Worm (Caenorhabditis elegans) whole organism, L1 larva: ENCODE results near the gene srlf-17.

ENCODE experiments used
- F16B12.6 ChIP-seq: fragments of 150-350 bp; optimal IDR thresholded peaks from 2 replicates; lab custom pipeline; 2014; ENCODE audit warnings: missing biosample characterization, missing genetic modification characterization
- aha-1 ChIP-seq: fragments of 150-350 bp; optimal IDR thresholded peaks from 2 replicates; lab custom pipeline; 2014; ENCODE audit warnings: missing biosample characterization, missing genetic modification characterization
- alr-1 ChIP-seq: fragments of 200-800 bp; sonication (Bioruptor generic); optimal IDR thresholded peaks from 2 replicates; lab custom pipeline; 2018; ENCODE audit warnings: borderline replicate concordance, mild to moderate bottlenecking, missing genetic modification characterization, missing compliant biosample characterization
- ama-1 ChIP-seq: fragments of 150-350 bp; optimal IDR thresholded peaks from 2 replicates; lab custom pipeline; 2014
- ceh-63 ChIP-seq: fragments of 200-800 bp; sonication (Bioruptor generic); optimal IDR thresholded peaks from 2 replicates; lab custom pipeline; 2018; ENCODE audit warnings: mild to moderate bottlenecking, missing genetic modification characterization, missing compliant biosample characterization
- ceh-8 ChIP-seq: fragments of 200-800 bp; sonication (Bioruptor generic); optimal IDR thresholded peaks from 2 replicates; lab custom pipeline; 2018; ENCODE audit warnings: mild to moderate bottlenecking, missing genetic modification characterization, moderate library complexity, missing compliant biosample characterization
- ceh-88 ChIP-seq: fragments of 200-800 bp; sonication (Bioruptor generic); IDR thresholded peaks from 2 replicates; pipeline ENCODE4 v1.3.6; 2022; ENCODE audit warnings: missing genetic modification characterization, missing compliant biosample characterization
- efl-1 ChIP-seq, 4 experiments: fragments of 150-350 bp; optimal IDR thresholded peaks in 3 of 4; peaks in 1 of 4; 1 replicate in 1 of 4; 2 replicates in 3 of 4; lab custom pipeline; 2014; ENCODE audit warnings: missing biosample characterization in 2 of 4, missing genetic modification characterization in 2 of 4, missing genetic modification reagents in 2 of 4
- egl-13 ChIP-seq: sonication (generic microtip); optimal IDR thresholded peaks from 2 replicates; lab custom pipeline; 2016; ENCODE audit warnings: missing genotype, missing genetic modification reagents, missing genetic modification characterization, missing compliant biosample characterization
- egl-27 ChIP-seq, 2 experiments: fragments of 150-350 bp in 1 of 2; sonication (generic microtip); optimal IDR thresholded peaks; 3 replicates each; lab custom pipeline; 2017 to 2018; ENCODE audit warnings: missing biosample characterization in 2 of 2, missing genetic modification characterization in 2 of 2, missing genetic modification reagents in 2 of 2
- elt-2 ChIP-seq: sonication (generic microtip); optimal IDR thresholded peaks from 2 replicates; lab custom pipeline; 2016; ENCODE audit warnings: missing genetic modification characterization, mild to moderate bottlenecking, inconsistent platforms, missing compliant biosample characterization, missing genetic modification reagents
- elt-3 ChIP-seq, 6 experiments: fragments of 150-350 bp in 1 of 6; sonication (generic microtip); optimal IDR thresholded peaks; 2 replicates each; lab custom pipeline; 2017 to 2018; ENCODE audit warnings: missing biosample characterization in 6 of 6, missing genetic modification characterization in 6 of 6, inconsistent platforms in 1 of 6
- ets-5 ChIP-seq: fragments of 200-800 bp; sonication (Bioruptor generic); IDR thresholded peaks from 2 replicates; pipeline ENCODE4 v1.3.6; 2022; ENCODE audit warnings: missing genetic modification characterization, missing compliant biosample characterization
- grh-1 ChIP-seq: fragments of 200-800 bp; sonication (Bioruptor generic); IDR thresholded peaks from 2 replicates; pipeline ENCODE4 v1.3.6; 2022; ENCODE audit warnings: missing genetic modification reagents, missing genetic modification characterization, missing compliant biosample characterization
- hpl-2 ChIP-seq: fragments of 150-350 bp; optimal IDR thresholded peaks from 2 replicates; lab custom pipeline; 2014; ENCODE audit warnings: missing biosample characterization, missing genetic modification reagents, missing genetic modification characterization
- jun-1 ChIP-seq: fragments of 150-350 bp; optimal IDR thresholded peaks from 2 replicates; lab custom pipeline; 2014; ENCODE audit warnings: missing biosample characterization, missing genetic modification reagents, missing genetic modification characterization
- lin-35 ChIP-seq, 2 experiments: fragments of 150-350 bp; optimal IDR thresholded peaks; 2 replicates each; lab custom pipeline; 2014; ENCODE audit warnings: missing biosample characterization in 2 of 2, missing genetic modification characterization in 2 of 2, missing genetic modification reagents in 2 of 2
- lin-39 ChIP-seq: fragments of 150-350 bp; optimal IDR thresholded peaks from 2 replicates; lab custom pipeline; 2014; ENCODE audit warnings: missing biosample characterization, missing genetic modification reagents, missing genetic modification characterization
- lir-3 ChIP-seq: sonication (generic microtip); optimal IDR thresholded peaks from 2 replicates; lab custom pipeline; 2016; ENCODE audit warnings: mild to moderate bottlenecking, missing genetic modification characterization, moderate library complexity, missing compliant biosample characterization; ENCODE audit not compliant: poor library complexity
- lsy-2 ChIP-seq, 2 experiments: fragments of 150-350 bp; optimal IDR thresholded peaks; 2 replicates each; lab custom pipeline; 2014; ENCODE audit warnings: missing biosample characterization in 2 of 2, missing genetic modification characterization in 2 of 2
- mab-9 ChIP-seq: fragments of 200-800 bp; sonication (Bioruptor generic); IDR thresholded peaks from 2 replicates; pipeline ENCODE4 v1.3.6; 2022; ENCODE audit warnings: missing genetic modification reagents, missing genetic modification characterization, missing compliant biosample characterization
- mep-1 ChIP-seq: fragments of 150-350 bp; optimal IDR thresholded peaks from 2 replicates; lab custom pipeline; 2014; ENCODE audit warnings: missing biosample characterization, missing genetic modification characterization
- nhr-11 ChIP-seq: fragments of 150-350 bp; optimal IDR thresholded peaks from 2 replicates; lab custom pipeline; 2014; ENCODE audit warnings: missing biosample characterization, missing genetic modification characterization
- nhr-12 ChIP-seq: sonication (generic microtip); optimal IDR thresholded peaks from 2 replicates; lab custom pipeline; 2017; ENCODE audit warnings: missing biosample characterization, missing genetic modification characterization
- nhr-237 ChIP-seq: fragments of 150-350 bp; optimal IDR thresholded peaks from 2 replicates; lab custom pipeline; 2014; ENCODE audit warnings: missing biosample characterization, missing genetic modification characterization
- nhr-47 ChIP-seq: sonication (generic microtip); optimal IDR thresholded peaks from 2 replicates; lab custom pipeline; 2016; ENCODE audit warnings: mild to moderate bottlenecking, missing genetic modification characterization, moderate library complexity, missing compliant biosample characterization
- nhr-71 ChIP-seq: sonication (generic microtip); optimal IDR thresholded peaks from 2 replicates; lab custom pipeline; 2016; ENCODE audit warnings: mild to moderate bottlenecking, missing genetic modification characterization, moderate library complexity, missing compliant biosample characterization
- nhr-77 ChIP-seq: fragments of 150-350 bp; optimal IDR thresholded peaks from 2 replicates; lab custom pipeline; 2014; ENCODE audit warnings: missing biosample characterization, missing genetic modification characterization
- rnt-1 ChIP-seq: sonication (generic microtip); optimal IDR thresholded peaks from 2 replicates; lab custom pipeline; 2016; ENCODE audit warnings: mild to moderate bottlenecking, missing genetic modification characterization, moderate library complexity, missing compliant biosample characterization
- skn-1 ChIP-seq: fragments of 150-350 bp; optimal IDR thresholded peaks from 2 replicates; lab custom pipeline; 2014; ENCODE audit warnings: missing biosample characterization, missing genetic modification characterization
- snpc-4 ChIP-seq: fragments of 150-350 bp; optimal IDR thresholded peaks from 2 replicates; lab custom pipeline; 2014; ENCODE audit warnings: missing biosample characterization, missing genetic modification characterization
- snu-23 ChIP-seq: sonication (generic microtip); optimal IDR thresholded peaks from 2 replicates; lab custom pipeline; 2016; ENCODE audit warnings: missing genetic modification characterization, missing compliant biosample characterization
- sptf-1 ChIP-seq: fragments of 150-350 bp; optimal IDR thresholded peaks from 2 replicates; lab custom pipeline; 2014; ENCODE audit warnings: missing biosample characterization, missing genetic modification characterization
- swsn-7 ChIP-seq: sonication (generic microtip); optimal IDR thresholded peaks from 2 replicates; lab custom pipeline; 2016; ENCODE audit warnings: missing genetic modification characterization, missing compliant biosample characterization
- tbx-2 ChIP-seq: sonication (generic microtip); optimal IDR thresholded peaks from 2 replicates; lab custom pipeline; 2016; ENCODE audit warnings: missing genetic modification characterization, missing compliant biosample characterization
- unc-130 ChIP-seq: fragments of 150-350 bp; optimal IDR thresholded peaks from 2 replicates; lab custom pipeline; 2017; ENCODE audit warnings: missing biosample characterization, missing genetic modification characterization, inconsistent platforms
- unc-30 ChIP-seq: sonication (generic microtip); optimal IDR thresholded peaks from 2 replicates; lab custom pipeline; 2017; ENCODE audit warnings: missing biosample characterization, missing genetic modification characterization
- unc-98 ChIP-seq: fragments of 200-800 bp; sonication (Bioruptor generic); IDR thresholded peaks from 2 replicates; pipeline ENCODE4 v1.3.6; 2022; ENCODE audit warnings: missing genetic modification characterization, missing compliant biosample characterization
- xbp-1 ChIP-seq: sonication (generic microtip); optimal IDR thresholded peaks from 2 replicates; lab custom pipeline; 2016; ENCODE audit warnings: missing genetic modification characterization, missing compliant biosample characterization
- zip-4 ChIP-seq: fragments of 200-800 bp; sonication (Bioruptor generic); optimal IDR thresholded peaks from 2 replicates; lab custom pipeline; 2018; ENCODE audit warnings: mild to moderate bottlenecking, missing genetic modification characterization, moderate library complexity, missing compliant biosample characterization
- ztf-4 ChIP-seq: fragments of 150-350 bp; optimal IDR thresholded peaks from 2 replicates; lab custom pipeline; 2014; ENCODE audit warnings: missing biosample characterization, missing genetic modification characterization

Gene srlf-17

DNA sequence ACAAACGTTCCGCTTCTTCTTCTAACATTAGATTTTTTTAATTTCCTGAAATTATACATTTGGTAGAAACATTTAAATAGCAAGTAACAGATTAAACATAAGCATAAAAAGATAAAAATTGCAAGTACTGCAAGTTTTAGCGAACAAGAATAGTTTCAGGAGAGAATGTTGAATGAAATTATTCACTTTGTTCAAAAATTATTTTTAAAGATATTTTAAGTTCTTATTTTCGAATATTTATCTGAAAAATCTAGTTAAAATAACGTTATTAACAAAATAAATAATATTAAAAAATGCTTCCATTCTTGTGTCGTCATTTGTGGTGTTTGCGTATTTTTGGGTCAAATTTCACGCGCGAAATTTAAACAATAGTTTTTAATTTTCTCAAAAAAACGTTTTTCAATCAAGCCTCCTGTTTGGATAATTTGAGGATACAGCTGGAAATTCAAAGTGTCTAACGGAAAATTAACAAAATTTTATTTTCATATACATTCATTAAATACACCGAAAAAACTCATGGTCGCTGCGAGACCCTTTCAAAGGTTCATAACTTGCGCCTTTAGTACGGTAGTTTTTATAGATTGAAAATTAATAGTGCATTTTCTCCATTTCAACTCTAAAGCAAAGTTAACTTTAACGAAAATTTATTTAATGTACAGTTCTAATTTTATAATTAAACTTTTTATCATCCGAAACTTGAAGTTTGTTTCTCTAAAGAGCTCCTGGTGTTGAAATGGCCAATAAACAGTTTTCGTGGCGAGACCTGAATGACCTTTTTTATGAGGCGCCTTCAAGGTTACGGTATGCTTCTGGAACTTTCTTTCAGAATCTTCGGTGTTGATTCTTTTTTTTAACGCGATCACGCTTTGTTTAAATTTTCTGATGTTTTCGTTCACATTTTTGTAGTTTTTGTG lies 40.1 kb upstream of the srlf-17 start, which contains the start of gene skih-2 (continued):
- TF ChIP-seq nhr-47 (tag; lab: Kevin White, UChicago) (peak; percentile 71), snu-23 (GFP tag; lab: Kevin White, UChicago) (peak; percentile 55), zip-4 (no peak), egl-13 (tag; lab: Kevin White, UChicago) (no peak)

DNA sequence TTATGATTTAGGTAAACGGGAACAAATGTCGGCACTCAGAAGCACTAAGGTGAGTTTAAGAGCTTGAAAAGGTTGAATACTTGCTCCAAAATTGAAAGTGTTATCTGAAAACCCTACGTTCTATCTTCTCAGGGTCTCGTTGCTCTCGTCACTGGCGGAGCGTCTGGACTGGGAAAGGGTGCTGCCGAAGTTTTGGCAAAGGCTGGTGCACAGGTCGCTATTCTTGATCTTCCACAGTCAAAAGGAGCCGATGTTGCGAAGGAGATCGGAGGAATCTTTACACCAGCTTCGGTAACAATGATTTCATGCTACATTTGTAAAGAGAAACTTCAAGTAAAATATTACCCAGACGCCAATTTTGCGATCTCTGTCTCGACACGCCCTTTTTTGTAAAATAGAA lies 28.8 kb upstream of the srlf-17 start, which contains the start of gene ard-1:
ard-1 (plus strand) TSS at position 12 of the 400 bp plus-strand sequence.
- no peak for TF ChIP-seq aha-1 (tag; lab: Kevin White, UChicago)
- TF ChIP-seq efl-1 (optimal IDR thresholded peaks at IDR 0.05; lab: Kevin White, UChicago): no peak
- TF ChIP-seq efl-1 (GFP tag; optimal IDR thresholded peaks at IDR 0.05 in 1 of 2; lab: Kevin White, UChicago): no peak
- TF ChIP-seq mab-9 (GFP tag; lab: Robert Waterston, UW): no peak
- TF ChIP-seq lir-3 (tag; lab: Kevin White, UChicago): no peak
- TF ChIP-seq sptf-1 (tag; lab: Kevin White, UChicago): no peak
- TF ChIP-seq ets-5 (GFP tag; lab: Robert Waterston, UW): no peak
- no peak for TF ChIP-seq hpl-2 (GFP tag; lab: Kevin White, UChicago)
- TF ChIP-seq lin-35 (GFP tag; optimal IDR thresholded peaks at IDR 0.05; lab: Kevin White, UChicago): no peak
- no peak for TF ChIP-seq snpc-4
- no peak for TF ChIP-seq nhr-12 (tag; lab: Kevin White, UChicago)
- no peak for TF ChIP-seq egl-13 (tag; lab: Kevin White, UChicago)
- TF ChIP-seq nhr-71 (tag; lab: Kevin White, UChicago): no peak
- no peak for TF ChIP-seq nhr-47 (tag; lab: Kevin White, UChicago)
- TF ChIP-seq jun-1 (tag; lab: Kevin White, UChicago): no peak
- TF ChIP-seq, all 84 proteins: peak for 0

- TF ChIP-seq nhr-71 (tag; lab: Kevin White, UChicago) (peak; percentile 8), skn-1 (tag; lab: Kevin White, UChicago) (no peak), unc-130 (tag; lab: Kevin White, UChicago) (no peak), nhr-77 (tag; lab: Kevin White, UChicago) (no peak), elt-2 (tag; lab: Kevin White, UChicago) (peak; percentile 1), ceh-8 (no peak), grh-1 (no peak), ceh-63 (no peak), tbx-2 (tag; lab: Kevin White, UChicago) (no peak), swsn-7 (no peak), lsy-2 (tag; optimal IDR thresholded peaks at IDR 0.05; lab: Kevin White, UChicago) (peak in 1 of 2 experiments; percentile 28), egl-27 (tag; optimal IDR thresholded peaks at IDR 0.05; lab: Kevin White, UChicago) (no peak), rnt-1 (tag; lab: Kevin White, UChicago) (peak; percentile 31), elt-3 (tag; optimal IDR thresholded peaks at IDR 0.05; lab: Kevin White, UChicago) (no peak), xbp-1 (tag; lab: Kevin White, UChicago) (no peak), egl-13 (tag; lab: Kevin White, UChicago) (no peak), hpl-2 (GFP tag; lab: Kevin White, UChicago) (no peak), mep-1 (tag; lab: Kevin White, UChicago) (no peak), lir-3 (tag; lab: Kevin White, UChicago) (no peak), F16B12.6 (tag; lab: Kevin White, UChicago) (no peak), alr-1 (no peak), efl-1 (optimal IDR thresholded peaks at IDR 0.05; lab: Kevin White, UChicago) (no peak), efl-1 (GFP tag; optimal IDR thresholded peaks at IDR 0.05 in 1 of 2; lab: Kevin White, UChicago) (peak in 1 of 2 experiments; percentile 66), nhr-237 (tag; lab: Kevin White, UChicago) (no peak), unc-98 (GFP tag; lab: Robert Waterston, UW) (no peak), nhr-11 (tag; lab: Kevin White, UChicago) (no peak), lin-39 (tag; lab: Kevin White, UChicago) (no peak), ztf-4 (tag; lab: Kevin White, UChicago) (no peak), snpc-4 (no peak), ceh-88 (GFP tag; lab: Robert Waterston, UW) (no peak), unc-30 (tag; lab: Kevin White, UChicago) (no peak), ama-1 (lab: Kevin White, UChicago) (no peak)
Observed at ce11 chrIV:11130774-11131173, 28.3 kb upstream of the srlf-17 start.
